Worm (Caenorhabditis elegans) whole organism, midembryonic: ENCODE results near the gene math-49.
"Not testable (repeated sequence)": the region's sequence is repeated elsewhere in the genome, so short reads cannot be mapped to it uniquely, and the experiment has no call there.

Source experiments
- T22C8.4 ChIP-seq: fragments of 200-800 bp; sonication (Bioruptor generic); IDR thresholded peaks from 2 replicates; pipeline ENCODE4 v1.3.6; 2022; ENCODE audit warnings: missing genetic modification characterization, missing compliant biosample characterization
- cog-1 ChIP-seq: sonication (generic microtip); optimal IDR thresholded peaks from 2 replicates; lab custom pipeline; 2016; ENCODE audit warnings: missing genetic modification characterization, missing compliant biosample characterization
- flt-1 ChIP-seq: fragments of 200-800 bp; sonication (Bioruptor generic); IDR thresholded peaks from 2 replicates; pipeline ENCODE4 v1.3.6; 2022; ENCODE audit warnings: missing genetic modification characterization, missing compliant biosample characterization
- klf-2 ChIP-seq: fragments of 200-800 bp; sonication (Bioruptor generic); conservative IDR thresholded peaks from 2 replicates; pipeline ENCODE4 v1.3.6; 2022; ENCODE audit warnings: missing genetic modification reagents, missing genetic modification characterization, missing compliant biosample characterization
- med-1 ChIP-seq: sonication (generic microtip); optimal IDR thresholded peaks from 2 replicates; lab custom pipeline; 2017; ENCODE audit warnings: missing genetic modification characterization, mild to moderate bottlenecking, missing compliant biosample characterization, antibody characterized with exemption, missing genetic modification reagents; ENCODE audit not compliant: insufficient read depth
- ref-1 ChIP-seq: fragments of 200-800 bp; sonication (Bioruptor generic); conservative IDR thresholded peaks from 2 replicates; pipeline ENCODE4 v1.3.6; 2022; ENCODE audit warnings: missing genetic modification reagents, missing genetic modification characterization, missing compliant biosample characterization
- tab-1 ChIP-seq: fragments of 200-800 bp; sonication (Bioruptor generic); IDR thresholded peaks from 2 replicates; pipeline ENCODE4 v1.3.6; 2022; ENCODE audit warnings: missing genetic modification characterization, missing compliant biosample characterization
- ztf-23 ChIP-seq: fragments of 200-800 bp; sonication (Bioruptor generic); IDR thresholded peaks from 2 replicates; pipeline ENCODE4 v1.3.6; 2022; ENCODE audit warnings: missing genetic modification reagents, missing genetic modification characterization, missing compliant biosample characterization
- ztf-29 ChIP-seq: fragments of 200-800 bp; sonication (Bioruptor generic); IDR thresholded peaks from 2 replicates; pipeline ENCODE4 v1.3.6; 2022; ENCODE audit warnings: missing genetic modification reagents, missing genetic modification characterization, missing compliant biosample characterization

math-49 gene

ce11 chrII:1955568-1955967 is at the start of gene math-49:
TSS of gene math-49 (minus strand) at chrII:1955668.
- not testable (repeated sequence) for TF ChIP-seq ref-1; T22C8.4 (GFP tag; lab: Robert Waterston, UW); cog-1 (tag; lab: Kevin White, UChicago)

DNA sequence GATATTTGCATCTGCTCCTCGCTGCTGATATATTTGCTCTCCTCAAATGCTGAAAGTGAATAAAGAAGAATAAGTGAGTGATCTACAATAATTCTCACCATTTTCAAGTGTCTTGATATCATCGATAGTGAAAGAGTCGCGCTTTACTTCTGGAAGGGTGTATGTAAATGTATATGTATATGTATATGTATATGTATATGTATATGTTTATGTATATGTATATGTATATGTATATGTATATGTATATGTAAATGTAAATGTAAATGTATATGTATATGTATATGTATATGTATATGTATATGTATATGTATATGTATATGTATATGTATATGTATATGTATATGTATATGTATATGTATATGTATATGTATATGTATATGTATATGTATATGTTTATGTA is 45.3 kb upstream of the math-49 start, which contains the start of gene ceh-84:
Gene ceh-84 (minus strand): TSS at position 101 of the 400 bp plus-strand sequence.
- not testable (repeated sequence) for TF ChIP-seq ref-1; cog-1 (tag; lab: Kevin White, UChicago); klf-2

- TF ChIP-seq T22C8.4 (GFP tag; lab: Robert Waterston, UW); klf-2; ztf-23: not testable (repeated sequence)
Observed at ce11 chrII:1998561-1998960, 43.1 kb upstream of the math-49 start, which contains the start of gene math-19. TSS of gene math-19 (plus strand) at chrII:1998861.

ce11 chrII:1996237-1996636 is 40.8 kb upstream of the math-49 start, which contains the start of gene math-20:
TSS of gene math-20 (plus strand) at chrII:1996537.
- no peak for TF ChIP-seq klf-2
- no peak for TF ChIP-seq med-1
- TF ChIP-seq ztf-29 (GFP tag; lab: Robert Waterston, UW) = no peak
- TF ChIP-seq T22C8.4 (GFP tag; lab: Robert Waterston, UW) = no peak
- TF ChIP-seq cog-1 (tag; lab: Kevin White, UChicago) = no peak
- no peak for TF ChIP-seq tab-1
- no peak for TF ChIP-seq flt-1
- no peak for TF ChIP-seq ref-1
- no peak for TF ChIP-seq ztf-23

ce11 chrII:1995744-1996143 is 40.3 kb upstream of the math-49 start:
- TF ChIP-seq ztf-23 = no peak
- no peak for TF ChIP-seq flt-1

DNA sequence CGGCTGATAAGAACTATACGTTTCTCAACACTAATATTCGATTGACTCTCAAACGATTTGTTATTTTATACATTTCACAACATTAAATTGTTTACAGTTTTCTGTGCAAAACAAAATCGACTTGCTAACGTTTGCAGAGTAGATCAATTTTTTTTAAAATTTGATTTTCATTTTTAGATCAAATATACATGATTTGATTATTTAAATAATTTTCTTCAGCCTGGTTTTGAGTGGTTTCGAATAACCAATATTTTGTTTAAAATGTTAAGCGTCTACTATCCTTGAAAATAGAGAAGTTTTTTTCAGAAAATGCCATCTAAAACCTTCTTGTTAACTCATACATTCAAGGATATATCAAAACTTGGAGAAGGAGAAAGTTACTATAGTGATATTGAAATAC is 38.3 kb upstream of the math-49 start, which contains the start of gene math-21:
Gene math-21 (plus strand): TSS at position 301 of the 400 bp plus-strand sequence.
- TF ChIP-seq cog-1 (tag; lab: Kevin White, UChicago) = no peak
- no peak for TF ChIP-seq klf-2
- no peak for TF ChIP-seq T22C8.4 (GFP tag; lab: Robert Waterston, UW)
- no peak for TF ChIP-seq ztf-23
- no peak for TF ChIP-seq tab-1

- TF ChIP-seq T22C8.4 (GFP tag; lab: Robert Waterston, UW) (no peak), cog-1 (tag; lab: Kevin White, UChicago) (no peak), ref-1 (no peak)
Observed at ce11 chrII:1989010-1989409, 33.5 kb upstream of the math-49 start, which contains the start of gene math-44. TSS of gene math-44 (plus strand) at chrII:1989310.

DNA sequence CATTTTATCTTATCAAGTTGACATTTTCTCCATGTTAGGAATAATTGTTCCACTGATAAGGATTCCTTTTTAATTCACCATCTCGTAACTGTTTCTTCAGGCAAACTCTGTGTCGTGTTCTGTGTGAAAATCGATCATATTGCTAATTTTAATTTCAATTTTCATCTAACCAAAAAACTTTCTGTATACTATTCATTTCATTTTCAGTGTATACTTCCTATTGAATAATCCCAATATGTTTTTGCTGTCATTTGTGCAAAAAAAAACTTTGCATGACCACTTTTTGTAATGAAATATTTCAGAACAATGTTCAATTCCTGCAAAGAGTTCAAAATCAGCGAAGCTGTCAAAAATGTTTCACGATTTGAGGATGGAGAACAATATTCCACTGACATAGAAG is 31.5 kb upstream of the math-49 start, which contains the start of gene Y16E11A.4:
Gene Y16E11A.4 (plus strand): TSS at position 301 of the 400 bp plus-strand sequence.
- TF ChIP-seq cog-1 (tag; lab: Kevin White, UChicago) (no peak), klf-2 (no peak), T22C8.4 (GFP tag; lab: Robert Waterston, UW) (no peak), tab-1 (no peak), flt-1 (no peak)

ce11 chrII:1949119-1949518 is 6.3 kb downstream of the math-49 start:
- TF ChIP-seq T22C8.4 (GFP tag; lab: Robert Waterston, UW) = no peak
- TF ChIP-seq ref-1 = no peak
- TF ChIP-seq flt-1 = no peak
- TF ChIP-seq tab-1 = no peak
- TF ChIP-seq ztf-29 (GFP tag; lab: Robert Waterston, UW) = no peak
- TF ChIP-seq ztf-23 = no peak
- TF ChIP-seq med-1 = no peak
- no peak for TF ChIP-seq cog-1 (tag; lab: Kevin White, UChicago)
- TF ChIP-seq klf-2 = no peak

DNA sequence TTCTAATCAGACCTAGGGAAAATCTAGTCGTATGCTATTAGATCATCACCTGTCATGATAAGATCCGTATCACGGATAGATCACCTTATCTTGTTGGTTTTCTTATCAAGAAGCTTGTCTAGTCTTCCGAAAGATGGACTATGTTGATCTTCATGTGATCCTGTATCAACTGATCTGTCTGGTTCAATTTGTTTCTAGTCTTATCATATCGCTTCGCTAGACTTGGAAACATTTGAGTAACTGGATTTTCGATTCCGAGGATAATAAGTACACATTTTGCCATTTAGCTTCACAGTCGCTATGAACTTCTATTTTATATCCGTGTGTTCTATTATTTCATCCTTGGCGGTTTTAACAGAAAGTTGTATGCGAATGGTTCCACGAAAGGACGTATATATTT is 7.1 kb downstream of the math-49 start, which contains the start of gene ZK250.2:
Gene ZK250.2 (plus strand): TSS at position 301 of the 400 bp plus-strand sequence.
- not testable (repeated sequence) for TF ChIP-seq klf-2; T22C8.4 (GFP tag; lab: Robert Waterston, UW); flt-1

- TF ChIP-seq cog-1 (tag; lab: Kevin White, UChicago) (no peak), T22C8.4 (GFP tag; lab: Robert Waterston, UW) (no peak), klf-2 (no peak), ztf-23 (no peak), ztf-29 (GFP tag; lab: Robert Waterston, UW) (no peak), ref-1 (no peak), flt-1 (no peak)
Observed at ce11 chrII:1946427-1946826, 9.0 kb downstream of the math-49 start, which contains the start of gene math-48. TSS of gene math-48 (minus strand) at chrII:1946527.

DNA sequence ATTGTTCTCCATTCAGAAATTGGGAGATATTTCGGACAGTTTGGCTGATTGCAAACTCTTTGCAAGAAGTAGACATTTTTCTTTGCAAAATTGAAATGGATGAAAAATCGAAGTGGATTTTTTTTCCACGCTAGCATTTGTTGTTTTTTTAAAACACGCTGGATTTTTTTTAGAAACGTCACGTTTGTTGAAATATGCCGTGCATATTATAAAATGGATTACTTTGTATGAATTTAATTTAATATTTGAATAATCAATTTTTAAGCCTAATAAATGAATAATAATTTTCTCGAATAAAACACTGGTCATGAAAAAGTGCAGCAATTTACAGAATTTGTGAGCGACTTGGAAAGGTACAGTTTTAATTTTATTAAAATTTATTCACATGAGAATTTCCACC is 10.4 kb downstream of the math-49 start, which contains the start of gene ZK250.14:
Gene ZK250.14 (minus strand): TSS at position 101 of the 400 bp plus-strand sequence.
- TF ChIP-seq tab-1 (no peak), ref-1 (no peak), ztf-29 (GFP tag; lab: Robert Waterston, UW) (no peak), T22C8.4 (GFP tag; lab: Robert Waterston, UW) (no peak), cog-1 (tag; lab: Kevin White, UChicago) (no peak), med-1 (no peak), flt-1 (no peak), klf-2 (no peak), ztf-23 (no peak)
